Worm (Caenorhabditis elegans): ENCODE data around the gene C24F3.2.

DNA sequence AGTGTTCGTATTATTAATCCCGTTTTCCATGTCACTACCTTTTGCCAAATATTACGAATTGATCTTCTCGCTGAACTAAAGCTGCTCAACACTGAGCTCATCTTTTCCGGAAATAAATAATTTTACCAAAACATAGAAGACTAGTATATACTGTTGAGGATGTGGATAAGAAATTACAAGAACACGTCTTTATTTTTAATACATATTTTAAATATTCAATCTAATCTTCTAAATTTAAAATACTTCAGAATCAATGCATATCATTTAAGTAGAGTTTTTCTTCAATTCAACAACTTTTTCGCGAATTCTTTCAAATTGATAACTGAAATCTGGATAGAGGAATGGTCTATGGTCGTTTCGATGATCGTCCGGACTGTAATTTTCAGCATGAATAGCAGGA, 7.5 kb upstream of the C24F3.2 start, which contains the start of gene abt-1:
- TF ChIP-seq ZK546.5 (tag; optimal IDR thresholded peaks at IDR 0.05): no peak
- TF ChIP-seq ama-1 (optimal IDR thresholded peaks at IDR 0.05): no peak
